Fruit fly (Drosophila melanogaster) S2 (cell line): ENCODE data around the gene CG12321.

Experiments
- CG8478 ChIP-seq: fragments of >200 bp; optimal IDR thresholded peaks from 2 replicates; lab custom pipeline; 2018
- CTCF ChIP-seq, 2 experiments: fragments of >200 bp; optimal IDR thresholded peaks; 2 replicates each; lab custom pipeline; 2018

CG12321 gene

dm6 chr3R:18167416-18168237 is 20.9 kb downstream of the CG12321 start, which contains the start of gene wrd:
TSS of gene wrd (plus strand) at chr3R:18167757.
- TF ChIP-seq CG8478 (lab: Kevin White, UChicago) (no peak), CTCF (optimal IDR thresholded peaks at IDR 0.05; lab: Kevin White, UChicago) (no peak)

dm6 chr3R:18167173-18167415 is 21.4 kb downstream of the CG12321 start, which contains the start of the genes CG7215 and Prx5:
TSS of gene CG7215 (minus strand) at chr3R:18167273.
TSS of gene Prx5 (minus strand) at chr3R:18167273.
- TF ChIP-seq CTCF (optimal IDR thresholded peaks at IDR 0.05; lab: Kevin White, UChicago) = no peak
- TF ChIP-seq CG8478 (lab: Kevin White, UChicago) = no peak

dm6 chr3R:18166261-18166720 is 22.2 kb downstream of the CG12321 start:
- TF ChIP-seq CTCF (optimal IDR thresholded peaks at IDR 0.05; lab: Kevin White, UChicago) = no peak
- TF ChIP-seq CG8478 (lab: Kevin White, UChicago) = no peak

- no peak for TF ChIP-seq CG8478 (lab: Kevin White, UChicago)
- TF ChIP-seq CTCF (optimal IDR thresholded peaks at IDR 0.05; lab: Kevin White, UChicago) = no peak
Measured at dm6 chr3R:18164052-18164722, 24.3 kb downstream of the CG12321 start, which contains the start of the genes CG7218 and Cbp20. TSS of gene CG7218 (minus strand) at chr3R:18164397. TSS of gene Cbp20 (plus strand) at chr3R:18164661.

dm6 chr3R:18160165-18160814 is 28.2 kb downstream of the CG12321 start:
- TF ChIP-seq CG8478 (lab: Kevin White, UChicago) (no peak), CTCF (optimal IDR thresholded peaks at IDR 0.05; lab: Kevin White, UChicago) (no peak)

dm6 chr3R:18158401-18158800 is 30.1 kb downstream of the CG12321 start, which contains the start of gene CG14315:
TSS of gene CG14315 (plus strand) at chr3R:18158701.
- TF ChIP-seq CTCF (optimal IDR thresholded peaks at IDR 0.05; lab: Kevin White, UChicago) = no peak
- TF ChIP-seq CG8478 (lab: Kevin White, UChicago) = no peak

- TF ChIP-seq CG8478 (lab: Kevin White, UChicago) = no peak
- TF ChIP-seq CTCF (optimal IDR thresholded peaks at IDR 0.05; lab: Kevin White, UChicago) = no peak
Measured at dm6 chr3R:18157459-18157858, 31.0 kb downstream of the CG12321 start.

- TF ChIP-seq CG8478 (lab: Kevin White, UChicago) = no peak
- TF ChIP-seq CTCF (optimal IDR thresholded peaks at IDR 0.05; lab: Kevin White, UChicago) = no peak
Measured at dm6 chr3R:18156608-18157007, 31.9 kb downstream of the CG12321 start.

dm6 chr3R:18153698-18154097 is 34.8 kb downstream of the CG12321 start:
- no peak for TF ChIP-seq CG8478 (lab: Kevin White, UChicago)

- TF ChIP-seq CTCF (optimal IDR thresholded peaks at IDR 0.05; lab: Kevin White, UChicago) (no peak), CG8478 (lab: Kevin White, UChicago) (no peak)
Measured at dm6 chr3R:18151820-18152219, 36.7 kb downstream of the CG12321 start, which contains the start of gene CG14316. TSS of gene CG14316 (plus strand) at chr3R:18152120.

dm6 chr3R:18146629-18147028 is 41.9 kb downstream of the CG12321 start:
- TF ChIP-seq CG8478 (lab: Kevin White, UChicago) (no peak), CTCF (optimal IDR thresholded peaks at IDR 0.05; lab: Kevin White, UChicago) (no peak)

- TF ChIP-seq CG8478 (lab: Kevin White, UChicago) (no peak), CTCF (optimal IDR thresholded peaks at IDR 0.05; lab: Kevin White, UChicago) (no peak)
Measured at dm6 chr3R:18144853-18145252, 43.7 kb downstream of the CG12321 start.
